Worm (Caenorhabditis elegans) whole organism, young adult: ENCODE measurements around the gene C50F7.6.

Experiments used
- Y95B8A.8 ChIP-seq: fragments of 200-800 bp; sonication (Bioruptor generic); IDR thresholded peaks from 2 replicates; pipeline ENCODE4 v1.3.6; 2022; ENCODE audit warnings: missing genetic modification reagents, missing genetic modification characterization, missing compliant biosample characterization
- ama-1 ChIP-seq, 3 experiments: fragments of 150-350 bp in 1 of 3; sonication (generic microtip) in 2 of 3; optimal IDR thresholded peaks; 2 replicates each; lab custom pipeline; 2014 to 2018; ENCODE audit warnings: missing biosample characterization in 2 of 3, missing genetic modification characterization in 2 of 3, missing genetic modification reagents in 2 of 3
- cebp-1 ChIP-seq, 2 experiments: fragments of 200-800 bp in 1 of 2; sonication (Bioruptor generic) in 1 of 2; sonication (generic microtip) in 1 of 2; IDR thresholded peaks in 1 of 2; optimal IDR thresholded peaks in 1 of 2; 2 replicates each; pipeline versions ENCODE4 v1.3.6 to Lab custom; 2017 to 2022; ENCODE audit warnings: missing compliant biosample characterization in 2 of 2, missing genetic modification characterization in 2 of 2, mild to moderate bottlenecking in 1 of 2, missing genetic modification reagents in 1 of 2, moderate library complexity in 1 of 2
- dpl-1 ChIP-seq: fragments of 150-350 bp; optimal IDR thresholded peaks from 2 replicates; lab custom pipeline; 2014; ENCODE audit warnings: missing biosample characterization, missing genetic modification reagents, missing genetic modification characterization
- hrde-1 ChIP-seq: sonication (generic microtip); optimal IDR thresholded peaks from 2 replicates; lab custom pipeline; 2016; ENCODE audit warnings: missing genetic modification characterization, mild to moderate bottlenecking, missing compliant biosample characterization, moderate library complexity, missing genotype, missing genetic modification reagents, borderline replicate concordance
- mel-28 ChIP-seq: sonication (generic microtip); optimal IDR thresholded peaks from 2 replicates; lab custom pipeline; 2016; ENCODE audit warnings: borderline replicate concordance, mild to moderate bottlenecking, missing genetic modification characterization, missing compliant biosample characterization
- nfya-1 ChIP-seq: sonication (generic microtip); optimal IDR thresholded peaks from 2 replicates; lab custom pipeline; 2017; ENCODE audit warnings: antibody characterized with exemption, missing compliant biosample characterization, missing genetic modification characterization, borderline replicate concordance; ENCODE audit not compliant: insufficient read depth
- rpc-1 ChIP-seq, 2 experiments: fragments of 150-350 bp in 1 of 2; sonication (generic microtip) in 1 of 2; optimal IDR thresholded peaks; 2 replicates each; lab custom pipeline; 2014 to 2018; ENCODE audit warnings: missing biosample characterization in 1 of 2, missing genetic modification characterization in 1 of 2, missing genetic modification reagents in 1 of 2, missing genotype in 1 of 2
- tbp1 ChIP-seq: fragments of 200-800 bp; sonication (Bioruptor generic); optimal IDR thresholded peaks from 2 replicates; lab custom pipeline; 2018; ENCODE audit warnings: mild to moderate bottlenecking, missing genetic modification characterization, missing compliant biosample characterization
- unc-130 ChIP-seq: sonication (generic microtip); optimal IDR thresholded peaks from 2 replicates; lab custom pipeline; 2016; ENCODE audit warnings: missing genetic modification reagents, missing genetic modification characterization, missing compliant biosample characterization
- xnd-1 ChIP-seq: sonication (generic microtip); optimal IDR thresholded peaks from 2 replicates; lab custom pipeline; 2016; ENCODE audit warnings: missing genotype, missing genetic modification reagents, missing genetic modification characterization, missing compliant biosample characterization
- ztf-25 ChIP-seq: fragments of 200-800 bp; sonication (Bioruptor generic); IDR thresholded peaks from 2 replicates; pipeline ENCODE4 v1.3.6; 2022; ENCODE audit warnings: missing genetic modification reagents, missing genetic modification characterization, missing compliant biosample characterization

DNA sequence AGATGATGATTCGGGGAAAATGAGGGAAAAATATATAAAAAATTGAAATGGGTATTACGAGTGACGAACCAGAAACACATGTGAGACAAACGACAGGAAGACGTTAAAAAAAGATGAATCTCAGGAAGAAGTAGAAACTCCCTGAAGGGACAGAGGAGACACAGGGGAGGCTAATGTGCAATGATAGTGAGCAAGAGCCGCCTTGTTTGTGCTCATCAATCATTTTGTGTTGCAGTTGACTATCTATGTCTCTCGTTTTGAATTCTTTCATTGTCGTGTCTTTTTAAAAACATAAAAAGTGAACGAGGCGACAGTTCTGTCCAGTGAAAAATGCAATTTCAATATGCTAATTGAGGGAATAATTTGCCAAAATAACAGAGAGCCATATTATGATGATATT is 1.9 kb upstream of the C50F7.6 start:
- TF ChIP-seq tbp1 (GFP tag; lab: Kevin White, UChicago) (no peak), nfya-1 (no peak), ama-1 (optimal IDR thresholded peaks at IDR 0.05; lab: Kevin White, UChicago) (no peak), ama-1 (GFP tag; optimal IDR thresholded peaks at IDR 0.05; lab: Kevin White, UChicago) (no peak), rpc-1 (optimal IDR thresholded peaks at IDR 0.05; lab: Kevin White, UChicago) (no peak), rpc-1 (tag; optimal IDR thresholded peaks at IDR 0.05; lab: Kevin White, UChicago) (no peak), hrde-1 (tag; lab: Kevin White, UChicago) (no peak), cebp-1 (GFP tag; IDR thresholded peaks at IDR 0.05; lab: Robert Waterston, UW) (no peak), cebp-1 (tag; optimal IDR thresholded peaks at IDR 0.05; lab: Kevin White, UChicago) (no peak), dpl-1 (GFP tag; lab: Kevin White, UChicago) (no peak), xnd-1 (tag; lab: Kevin White, UChicago) (no peak), unc-130 (GFP tag; lab: Kevin White, UChicago) (no peak), ztf-25 (GFP tag; lab: Robert Waterston, UW) (no peak), Y95B8A.8 (no peak), mel-28 (no peak)
